Fruit fly (Drosophila melanogaster): ENCODE measurements around the gene hry.
A peak's percentile ranks its signal among the peaks of the same experiment; 100 is the strongest.

The hry gene

DNA sequence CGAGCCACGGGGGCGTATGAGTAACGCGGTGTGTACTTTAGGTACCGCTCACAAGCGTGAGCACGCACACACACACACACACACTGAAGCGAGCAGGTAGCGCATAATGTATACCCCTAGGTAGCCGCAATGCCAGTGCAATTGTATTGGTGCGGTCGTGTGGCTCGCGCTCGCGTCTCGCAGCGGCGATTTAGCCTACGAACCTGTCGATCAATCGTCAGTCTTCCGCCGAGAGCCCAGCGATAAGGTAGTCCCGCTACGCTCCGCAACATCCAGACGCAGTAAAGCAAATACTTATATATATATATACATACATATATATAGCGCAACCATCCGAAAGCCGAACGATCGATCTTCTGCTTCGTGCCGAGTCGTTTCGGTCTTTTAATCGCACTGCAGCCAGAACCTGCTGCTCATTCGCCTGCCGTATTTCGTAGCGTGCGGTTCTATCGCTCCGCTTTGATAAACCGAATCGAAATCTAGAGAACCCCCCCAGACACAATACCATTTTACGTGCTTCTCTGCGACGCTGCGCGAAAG is at the start of gene hry:
hry (plus strand) TSS at position 215 of the 540 bp plus-strand sequence.
- TF ChIP-seq noc (tag; optimal IDR thresholded peaks at IDR 0.05), result peak; percentile 79

dm6 chr3L:8627839-8628827 is 47.4 kb upstream of the hry start:
- no peak for TF ChIP-seq noc (tag; optimal IDR thresholded peaks at IDR 0.05)

dm6 chr3L:8628964-8629363 is 46.6 kb upstream of the hry start:
- TF ChIP-seq noc (tag; optimal IDR thresholded peaks at IDR 0.05), result no peak

- TF ChIP-seq noc (tag; optimal IDR thresholded peaks at IDR 0.05), result no peak
Observed at dm6 chr3L:8629701-8630343, 45.7 kb upstream of the hry start.

DNA sequence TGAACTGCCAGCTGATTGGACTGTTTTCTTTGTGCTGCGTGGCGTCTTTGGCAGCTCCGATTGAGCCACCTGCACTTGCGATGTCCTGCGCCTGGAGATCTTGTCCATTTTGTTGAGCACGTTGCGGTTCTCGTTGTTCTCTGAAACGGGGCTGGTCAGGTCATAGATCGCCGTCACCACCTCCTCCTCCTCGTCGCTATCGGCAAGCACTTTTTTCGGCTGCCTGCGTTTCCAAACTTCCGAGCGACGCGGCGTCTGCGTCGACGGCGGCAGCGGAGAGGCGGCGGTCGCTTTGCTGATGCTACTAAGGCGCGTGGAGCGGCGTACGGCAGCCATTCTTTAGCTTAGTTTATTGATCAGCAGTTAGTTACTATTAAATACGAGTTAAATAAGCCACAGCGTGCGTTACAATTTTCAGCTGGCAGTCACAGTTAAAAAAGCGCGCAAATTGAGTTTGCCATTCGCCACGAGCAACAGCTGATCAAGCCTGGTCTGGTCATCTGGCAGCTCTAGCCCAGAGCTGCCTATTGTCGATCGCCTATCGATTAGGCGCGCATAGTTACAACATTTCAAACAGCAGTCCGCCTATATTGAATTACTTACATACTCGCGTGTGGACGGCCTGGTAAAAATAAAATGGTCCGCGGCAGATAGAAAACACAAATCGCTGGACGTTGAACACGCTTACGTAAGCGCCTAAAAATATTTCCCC is 41.8 kb upstream of the hry start, which contains the start of gene Cdc6:
Cdc6 (minus strand) TSS at position 456 of the 712 bp plus-strand sequence.
- no peak for TF ChIP-seq noc (tag; optimal IDR thresholded peaks at IDR 0.05)

- TF ChIP-seq noc (tag; optimal IDR thresholded peaks at IDR 0.05), result no peak
Observed at dm6 chr3L:8640139-8640538, 35.4 kb upstream of the hry start, which contains the start of gene Cpr66D. Gene Cpr66D (plus strand): TSS chr3L:8640439.

DNA sequence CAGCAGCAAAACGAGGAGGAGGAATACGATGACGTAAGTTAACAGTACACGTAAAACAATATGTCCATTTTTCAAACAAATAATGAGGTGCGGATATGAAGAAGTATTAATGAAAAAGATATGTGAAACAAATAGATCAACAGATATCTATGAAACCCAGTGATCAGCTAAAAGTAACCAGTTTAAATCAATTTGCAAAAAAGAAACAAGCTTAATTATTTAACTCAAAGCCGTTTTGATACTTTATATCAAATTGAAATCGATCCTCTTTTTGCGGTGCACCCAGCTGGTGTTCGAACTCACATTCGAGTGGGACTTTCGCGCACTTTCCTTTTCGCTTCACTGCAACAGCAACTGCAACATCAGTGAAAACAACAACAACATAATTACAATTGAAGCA is 34.5 kb upstream of the hry start:
- TF ChIP-seq noc (tag; optimal IDR thresholded peaks at IDR 0.05), result no peak

- no peak for TF ChIP-seq noc (tag; optimal IDR thresholded peaks at IDR 0.05)
Observed at dm6 chr3L:8643810-8644552, 31.6 kb upstream of the hry start.

dm6 chr3L:8646821-8647220 is 28.7 kb upstream of the hry start, which contains the start of the genes CG13305 and Pex7:
Gene CG13305 (minus strand): TSS chr3L:8646822.
Gene Pex7 (plus strand): TSS chr3L:8647145.
- TF ChIP-seq noc (tag; optimal IDR thresholded peaks at IDR 0.05), result no peak

dm6 chr3L:8648836-8649235 is 26.7 kb upstream of the hry start, which contains the start of gene Arr2:
Gene Arr2 (minus strand): TSS chr3L:8648936.
- TF ChIP-seq noc (tag; optimal IDR thresholded peaks at IDR 0.05), result no peak

dm6 chr3L:8651876-8652571 is 23.5 kb upstream of the hry start:
- no peak for TF ChIP-seq noc (tag; optimal IDR thresholded peaks at IDR 0.05)

DNA sequence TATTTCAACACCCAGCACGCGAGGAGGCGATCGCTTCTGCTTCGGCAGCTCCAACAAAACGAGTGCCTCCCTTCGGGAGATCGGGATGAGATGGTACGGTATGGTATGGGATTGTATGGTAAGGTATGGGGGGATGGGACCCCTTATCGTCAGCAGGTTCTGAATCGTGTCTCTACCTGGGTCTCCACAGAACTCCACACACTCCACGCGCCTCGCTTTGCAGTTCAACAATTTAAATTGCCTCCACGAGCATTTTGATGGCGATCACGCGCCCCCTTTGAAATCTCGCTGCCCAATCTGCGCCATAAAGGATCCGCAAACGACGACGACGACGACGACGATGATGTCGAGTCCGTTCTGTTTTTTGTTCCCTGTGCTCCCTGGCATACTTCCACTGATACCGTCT is 23.0 kb upstream of the hry start:
- no peak for TF ChIP-seq noc (tag; optimal IDR thresholded peaks at IDR 0.05)

DNA sequence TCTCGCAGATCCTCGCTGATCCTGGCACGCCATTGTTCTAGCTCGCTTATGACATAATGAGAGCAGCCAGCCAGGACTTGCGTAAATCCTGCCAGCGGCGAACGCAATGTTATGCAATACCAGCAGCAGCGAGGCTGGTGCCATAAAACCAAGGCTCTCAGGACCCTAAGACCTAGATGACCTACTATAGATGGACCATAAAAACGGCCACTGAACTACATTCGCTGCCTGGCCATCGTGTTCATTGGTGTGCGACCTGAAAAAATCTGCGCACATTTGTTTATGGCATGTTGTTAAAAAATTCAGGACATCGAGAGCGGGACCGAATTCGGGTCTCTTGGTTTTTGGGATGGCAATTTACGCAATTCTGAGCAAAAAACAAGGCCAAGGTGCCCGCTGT is 22.0 kb upstream of the hry start:
- no peak for TF ChIP-seq noc (tag; optimal IDR thresholded peaks at IDR 0.05)

DNA sequence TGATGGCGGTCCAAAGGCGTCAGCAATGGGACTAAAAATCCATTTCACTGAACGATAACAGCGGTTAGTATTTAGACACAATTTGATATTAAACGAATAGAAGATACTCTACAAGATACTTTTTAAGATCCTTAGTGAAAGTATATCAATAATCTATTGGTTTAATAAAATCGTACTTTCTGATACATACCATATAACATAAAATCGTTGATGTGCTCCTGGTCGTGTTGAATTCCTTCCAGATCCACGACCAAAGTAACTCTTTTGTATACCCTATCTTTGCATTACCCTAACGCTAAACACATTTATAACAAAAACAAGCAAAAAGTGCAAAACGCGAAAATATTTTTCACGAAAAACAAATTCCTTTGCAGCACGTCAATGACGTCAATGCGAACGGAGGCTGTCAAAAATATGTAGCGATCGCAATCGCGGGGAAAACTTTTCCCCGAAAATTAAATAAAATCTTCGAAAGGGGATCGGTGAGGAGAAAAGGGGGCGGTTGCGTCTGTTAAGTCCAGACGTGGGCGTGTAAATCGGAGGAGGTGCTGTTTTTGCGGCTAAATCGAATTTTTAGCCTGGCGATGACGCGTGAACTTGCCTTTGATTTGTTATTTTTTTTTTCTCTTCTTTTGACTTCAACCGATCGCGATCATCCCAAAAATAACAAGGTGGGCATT is 20.2 kb upstream of the hry start:
- TF ChIP-seq noc (tag; optimal IDR thresholded peaks at IDR 0.05), result peak; percentile 20

All from whole organism, larva.